Fruit fly (Drosophila melanogaster): Measurements from ENCODE around the gene CG6287.

DNA sequence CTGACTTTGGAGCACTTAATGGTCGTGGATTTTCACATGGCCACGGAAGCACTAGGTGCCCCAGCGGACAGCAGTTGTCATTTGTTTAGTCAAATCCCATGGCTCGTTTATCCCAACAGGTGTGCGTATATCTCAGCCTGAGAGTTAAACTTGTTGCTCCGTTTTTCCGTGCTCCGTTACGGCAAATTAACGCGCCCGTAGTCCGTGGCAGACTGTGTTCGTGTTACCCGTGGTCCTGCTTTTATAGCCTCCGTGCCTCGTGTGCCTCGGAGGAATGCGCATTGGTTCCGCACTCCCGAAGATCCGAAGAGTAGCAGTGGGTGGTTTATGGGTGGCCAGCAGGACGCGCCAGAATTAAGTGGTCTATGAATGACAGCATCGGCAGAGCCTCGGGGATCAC lies 6.6 kb downstream of the CG6287 start, which contains the start of gene Gyc32E:
- TF ChIP-seq CG10348 (GFP tag; IDR thresholded peaks at IDR 0.05) (no peak), CG15710 (tag; optimal IDR thresholded peaks at IDR 0.05) (no peak), EcR (GFP tag; optimal IDR thresholded peaks at IDR 0.05) (no peak), rn (GFP tag; IDR thresholded peaks at IDR 0.05) (no peak)
